Fruit fly (Drosophila melanogaster): ENCODE measurements around the gene ChAT.
A peak's percentile ranks its signal among the peaks of the same experiment; 100 is the strongest.

The ChAT gene

dm6 chr3R:18703514-18703913 lies 1.8 kb upstream of the ChAT start:
- TF ChIP-seq toe (GFP tag; optimal IDR thresholded peaks at IDR 0.05) (no peak), CG12768 (GFP tag; optimal IDR thresholded peaks at IDR 0.05) (no peak), cic (GFP tag; optimal IDR thresholded peaks at IDR 0.05) (no peak), ovo (GFP tag; optimal IDR thresholded peaks at IDR 0.05) (no peak), tj (GFP tag; optimal IDR thresholded peaks at IDR 0.05) (no peak), cnc (optimal IDR thresholded peaks at IDR 0.05) (no peak)

dm6 chr3R:18706289-18706688 lies 988 bp downstream of the ChAT start:
- TF ChIP-seq CG33017 (tag; optimal IDR thresholded peaks at IDR 0.05) (no peak), CG14711 (tag; optimal IDR thresholded peaks at IDR 0.05) (no peak), bab1 (GFP tag; optimal IDR thresholded peaks at IDR 0.05) (no peak), tj (GFP tag; optimal IDR thresholded peaks at IDR 0.05) (no peak), CG12768 (GFP tag; optimal IDR thresholded peaks at IDR 0.05) (no peak), pad (GFP tag; optimal IDR thresholded peaks at IDR 0.05) (no peak), CG1620 (GFP tag; optimal IDR thresholded peaks at IDR 0.05) (no peak), cnc (optimal IDR thresholded peaks at IDR 0.05) (no peak), kay (GFP tag; ENCODE audit: borderline replicate concordance) (no peak), Mnt (GFP tag; optimal IDR thresholded peaks at IDR 0.05) (no peak), CG11617 (GFP tag; optimal IDR thresholded peaks at IDR 0.05) (no peak), toe (GFP tag; optimal IDR thresholded peaks at IDR 0.05) (no peak), Crg-1 (GFP tag; optimal IDR thresholded peaks at IDR 0.05) (no peak), CG7045 (GFP tag; optimal IDR thresholded peaks at IDR 0.05) (no peak), Clk (GFP tag; optimal IDR thresholded peaks at IDR 0.05) (no peak), ovo (GFP tag; optimal IDR thresholded peaks at IDR 0.05) (no peak), CG7101 (tag; optimal IDR thresholded peaks at IDR 0.05) (no peak)

dm6 chr3R:18707492-18707891 lies 2.2 kb downstream of the ChAT start:
- TF ChIP-seq CG1620 (GFP tag; optimal IDR thresholded peaks at IDR 0.05), result no peak
- TF ChIP-seq bab1 (GFP tag; optimal IDR thresholded peaks at IDR 0.05), result no peak

dm6 chr3R:18719767-18720341 lies 14.6 kb downstream of the ChAT start:
- TF ChIP-seq bab1 (GFP tag; optimal IDR thresholded peaks at IDR 0.05) (no peak), Clk (GFP tag; optimal IDR thresholded peaks at IDR 0.05) (no peak), cnc (optimal IDR thresholded peaks at IDR 0.05) (no peak), CG12768 (GFP tag; optimal IDR thresholded peaks at IDR 0.05) (peak; percentile 17), cic (GFP tag; optimal IDR thresholded peaks at IDR 0.05) (no peak), CG11617 (GFP tag; optimal IDR thresholded peaks at IDR 0.05) (no peak), CG1620 (GFP tag; optimal IDR thresholded peaks at IDR 0.05) (no peak), CG5204 (GFP tag; optimal IDR thresholded peaks at IDR 0.05) (peak; percentile 29), CG7045 (GFP tag; optimal IDR thresholded peaks at IDR 0.05) (peak; percentile 26), Hr96 (GFP tag; optimal IDR thresholded peaks at IDR 0.05) (peak; percentile 37), CG7101 (tag; optimal IDR thresholded peaks at IDR 0.05) (peak; percentile 10), Crg-1 (GFP tag; optimal IDR thresholded peaks at IDR 0.05) (no peak), Mnt (GFP tag; optimal IDR thresholded peaks at IDR 0.05) (no peak), CG33017 (tag; optimal IDR thresholded peaks at IDR 0.05) (peak; percentile 36), CG14711 (tag; optimal IDR thresholded peaks at IDR 0.05) (no peak), kay (GFP tag; ENCODE audit: borderline replicate concordance) (no peak), pad (GFP tag; optimal IDR thresholded peaks at IDR 0.05) (no peak), ovo (GFP tag; optimal IDR thresholded peaks at IDR 0.05) (no peak), tj (GFP tag; optimal IDR thresholded peaks at IDR 0.05) (no peak), toe (GFP tag; optimal IDR thresholded peaks at IDR 0.05) (peak; percentile 2)

- TF ChIP-seq ovo (GFP tag; optimal IDR thresholded peaks at IDR 0.05) (no peak), Mnt (GFP tag; optimal IDR thresholded peaks at IDR 0.05) (no peak), CG33017 (tag; optimal IDR thresholded peaks at IDR 0.05) (no peak), pad (GFP tag; optimal IDR thresholded peaks at IDR 0.05) (no peak), CG14711 (tag; optimal IDR thresholded peaks at IDR 0.05) (no peak), Hr96 (GFP tag; optimal IDR thresholded peaks at IDR 0.05) (no peak), Clk (GFP tag; optimal IDR thresholded peaks at IDR 0.05) (no peak), toe (GFP tag; optimal IDR thresholded peaks at IDR 0.05) (no peak), CG5204 (GFP tag; optimal IDR thresholded peaks at IDR 0.05) (no peak), cic (GFP tag; optimal IDR thresholded peaks at IDR 0.05) (no peak), CG1620 (GFP tag; optimal IDR thresholded peaks at IDR 0.05) (no peak), CG12768 (GFP tag; optimal IDR thresholded peaks at IDR 0.05) (no peak), cnc (optimal IDR thresholded peaks at IDR 0.05) (no peak), CG11617 (GFP tag; optimal IDR thresholded peaks at IDR 0.05) (no peak), tj (GFP tag; optimal IDR thresholded peaks at IDR 0.05) (no peak), bab1 (GFP tag; optimal IDR thresholded peaks at IDR 0.05) (no peak), Crg-1 (GFP tag; optimal IDR thresholded peaks at IDR 0.05) (no peak), CG7101 (tag; optimal IDR thresholded peaks at IDR 0.05) (no peak), kay (GFP tag; ENCODE audit: borderline replicate concordance) (no peak), CG7045 (GFP tag; optimal IDR thresholded peaks at IDR 0.05) (no peak)
Measured at dm6 chr3R:18721368-18721767, 16.1 kb downstream of the ChAT start.

dm6 chr3R:18722490-18722889 lies 17.2 kb downstream of the ChAT start, which contains the start of gene CG34283:
CG34283 (minus strand) TSS chr3R:18722590.
- TF ChIP-seq CG12768 (GFP tag; optimal IDR thresholded peaks at IDR 0.05), result no peak
- no peak for TF ChIP-seq CG33017 (tag; optimal IDR thresholded peaks at IDR 0.05)
- no peak for TF ChIP-seq bab1 (GFP tag; optimal IDR thresholded peaks at IDR 0.05)
- no peak for TF ChIP-seq CG14711 (tag; optimal IDR thresholded peaks at IDR 0.05)
- TF ChIP-seq CG5204 (GFP tag; optimal IDR thresholded peaks at IDR 0.05), result no peak
- TF ChIP-seq tj (GFP tag; optimal IDR thresholded peaks at IDR 0.05), result no peak
- no peak for TF ChIP-seq CG11617 (GFP tag; optimal IDR thresholded peaks at IDR 0.05)
- no peak for TF ChIP-seq cnc (optimal IDR thresholded peaks at IDR 0.05)
- TF ChIP-seq Mnt (GFP tag; optimal IDR thresholded peaks at IDR 0.05), result no peak
- no peak for TF ChIP-seq Hr96 (GFP tag; optimal IDR thresholded peaks at IDR 0.05)
- TF ChIP-seq Clk (GFP tag; optimal IDR thresholded peaks at IDR 0.05), result no peak
- TF ChIP-seq pad (GFP tag; optimal IDR thresholded peaks at IDR 0.05), result no peak
- TF ChIP-seq Crg-1 (GFP tag; optimal IDR thresholded peaks at IDR 0.05), result no peak
- TF ChIP-seq toe (GFP tag; optimal IDR thresholded peaks at IDR 0.05), result no peak
- no peak for TF ChIP-seq kay (GFP tag; ENCODE audit: borderline replicate concordance)
- no peak for TF ChIP-seq cic (GFP tag; optimal IDR thresholded peaks at IDR 0.05)
- TF ChIP-seq CG7045 (GFP tag; optimal IDR thresholded peaks at IDR 0.05), result no peak
- TF ChIP-seq CG1620 (GFP tag; optimal IDR thresholded peaks at IDR 0.05), result no peak
- TF ChIP-seq ovo (GFP tag; optimal IDR thresholded peaks at IDR 0.05), result no peak
